Worm (Caenorhabditis elegans): ENCODE results near the gene C55C3.3.

DNA sequence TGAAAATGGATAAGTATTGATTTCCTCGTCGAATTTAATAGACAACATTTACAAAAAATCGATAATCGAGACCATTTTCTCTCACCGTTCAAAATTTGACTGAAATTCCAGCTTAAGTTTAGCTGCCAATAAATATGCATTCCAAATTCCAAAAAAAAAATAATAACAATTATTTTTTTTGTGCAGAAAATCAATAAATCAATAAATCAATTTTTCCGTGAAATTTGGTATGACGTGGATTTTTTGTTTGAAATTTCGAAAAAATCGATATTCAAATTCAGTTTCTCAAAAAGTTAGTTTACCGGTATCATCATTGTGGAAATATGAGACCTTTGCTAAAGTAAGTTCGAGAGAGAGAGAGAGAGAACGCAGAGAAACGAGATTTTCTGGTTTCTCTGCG lies at the start of gene C55C3.3:
- no peak for TF ChIP-seq elt-1 (tag; optimal IDR thresholded peaks at IDR 0.05; ENCODE audit: borderline replicate concordance, insufficient read depth)
- TF ChIP-seq nhr-237 (tag; optimal IDR thresholded peaks at IDR 0.05) = no peak
- TF ChIP-seq ces-1 (GFP tag; optimal IDR thresholded peaks at IDR 0.05) = no peak

All from whole organism, mixed stage, embryonic.